Worm (Caenorhabditis elegans) whole organism, L3 larva: Measurements from ENCODE around the gene R12H7.4.

ENCODE experiments used
- R02D3.7 ChIP-seq: fragments of 150-350 bp; optimal IDR thresholded peaks from 2 replicates; lab custom pipeline; 2014; ENCODE audit warnings: missing biosample characterization, missing genetic modification characterization
- ZK546.5 ChIP-seq: sonication (generic microtip); optimal IDR thresholded peaks from 2 replicates; lab custom pipeline; 2017; ENCODE audit warnings: missing biosample characterization, missing genetic modification characterization
- ama-1 ChIP-seq: fragments of 150-350 bp; optimal IDR thresholded peaks from 2 replicates; lab custom pipeline; 2018
- ceh-16 ChIP-seq: sonication (generic microtip); optimal IDR thresholded peaks from 2 replicates; lab custom pipeline; 2017; ENCODE audit warnings: missing biosample characterization, missing genetic modification characterization
- ceh-28 ChIP-seq: fragments of 150-350 bp; optimal IDR thresholded peaks from 2 replicates; lab custom pipeline; 2014; ENCODE audit warnings: missing biosample characterization, missing genetic modification reagents, missing genetic modification characterization
- daf-12 ChIP-seq: fragments of 150-350 bp; optimal IDR thresholded peaks from 2 replicates; lab custom pipeline; 2014; ENCODE audit warnings: missing biosample characterization, missing genetic modification reagents, missing genetic modification characterization
- egl-27 ChIP-seq: sonication (generic microtip); optimal IDR thresholded peaks from 4 replicates; lab custom pipeline; 2017; ENCODE audit warnings: missing biosample characterization, missing genetic modification reagents, missing genetic modification characterization
- egl-5 ChIP-seq: fragments of 150-350 bp; optimal IDR thresholded peaks from 2 replicates; lab custom pipeline; 2017; ENCODE audit warnings: missing biosample characterization, missing genetic modification reagents, missing genetic modification characterization, inconsistent platforms
- elt-1 ChIP-seq: fragments of 150-350 bp; optimal IDR thresholded peaks from 2 replicates; lab custom pipeline; 2014; ENCODE audit warnings: missing biosample characterization, missing genetic modification characterization
- elt-2 ChIP-seq: sonication (generic microtip); optimal IDR thresholded peaks from 2 replicates; lab custom pipeline; 2016; ENCODE audit warnings: missing genetic modification reagents, mild to moderate bottlenecking, missing genetic modification characterization, missing compliant biosample characterization
- elt-3 ChIP-seq, 3 experiments: fragments of 150-350 bp in 1 of 3; sonication (generic microtip) in 2 of 3; optimal IDR thresholded peaks; 2 replicates in 2 of 3; 4 replicates in 1 of 3; lab custom pipeline; 2014 to 2017; ENCODE audit warnings: missing biosample characterization in 3 of 3, missing genetic modification characterization in 3 of 3
- eor-1 ChIP-seq, 2 experiments: fragments of 150-350 bp; optimal IDR thresholded peaks; 2 replicates each; lab custom pipeline; 2014 to 2018; ENCODE audit warnings: missing biosample characterization in 2 of 2, missing genetic modification characterization in 2 of 2
- fkh-10 ChIP-seq: sonication (generic microtip); optimal IDR thresholded peaks from 2 replicates; lab custom pipeline; 2017; ENCODE audit warnings: missing biosample characterization, missing genetic modification reagents, missing genetic modification characterization
- fkh-2 ChIP-seq: fragments of 150-350 bp; optimal IDR thresholded peaks from 2 replicates; lab custom pipeline; 2014; ENCODE audit warnings: missing biosample characterization, missing genetic modification reagents, missing genetic modification characterization
- fos-1 ChIP-seq: fragments of 150-350 bp; optimal IDR thresholded peaks from 2 replicates; lab custom pipeline; 2014; ENCODE audit warnings: missing biosample characterization, missing genetic modification characterization
- hmg-11 ChIP-seq: sonication (generic microtip); optimal IDR thresholded peaks from 2 replicates; lab custom pipeline; 2016; ENCODE audit warnings: missing genetic modification characterization, missing compliant biosample characterization
- jun-1 ChIP-seq: fragments of 150-350 bp; optimal IDR thresholded peaks from 2 replicates; lab custom pipeline; 2014; ENCODE audit warnings: missing biosample characterization, missing genetic modification reagents, missing genetic modification characterization
- lin-15B ChIP-seq: fragments of 150-350 bp; optimal IDR thresholded peaks from 2 replicates; lab custom pipeline; 2014; ENCODE audit warnings: missing biosample characterization, missing genetic modification characterization
- lin-39 ChIP-seq: fragments of 150-350 bp; optimal IDR thresholded peaks from 2 replicates; lab custom pipeline; 2018; ENCODE audit warnings: missing biosample characterization, missing genetic modification reagents, missing genetic modification characterization
- mdl-1 ChIP-seq: fragments of 150-350 bp; optimal IDR thresholded peaks from 2 replicates; lab custom pipeline; 2014; ENCODE audit warnings: missing biosample characterization, missing genetic modification characterization
- nfya-1 ChIP-seq: sonication (generic microtip); optimal IDR thresholded peaks from 2 replicates; lab custom pipeline; 2017; ENCODE audit warnings: missing genetic modification characterization, mild to moderate bottlenecking, missing compliant biosample characterization, antibody characterized with exemption, moderate library complexity; ENCODE audit not compliant: insufficient read depth
- nhr-11 ChIP-seq: fragments of 150-350 bp; optimal IDR thresholded peaks from 2 replicates; lab custom pipeline; 2014; ENCODE audit warnings: missing biosample characterization, missing genetic modification characterization
- nhr-12 ChIP-seq: fragments of 150-350 bp; optimal IDR thresholded peaks from 2 replicates; lab custom pipeline; 2014; ENCODE audit warnings: missing biosample characterization, missing genetic modification characterization
- nhr-23 ChIP-seq: fragments of 150-350 bp; optimal IDR thresholded peaks from 2 replicates; lab custom pipeline; 2014; ENCODE audit warnings: missing biosample characterization, missing genetic modification reagents, missing genetic modification characterization
- nhr-25 ChIP-seq: sonication (generic microtip); optimal IDR thresholded peaks from 2 replicates; lab custom pipeline; 2017; ENCODE audit warnings: missing biosample characterization, missing genetic modification characterization
- nhr-28 ChIP-seq: fragments of 150-350 bp; optimal IDR thresholded peaks from 2 replicates; lab custom pipeline; 2014; ENCODE audit warnings: missing biosample characterization, missing genetic modification characterization
- nhr-43 ChIP-seq: sonication (generic microtip); optimal IDR thresholded peaks from 2 replicates; lab custom pipeline; 2016; ENCODE audit warnings: mild to moderate bottlenecking, missing genetic modification characterization, missing compliant biosample characterization; ENCODE audit not compliant: poor library complexity, severe bottlenecking
- nhr-67 ChIP-seq: fragments of 150-350 bp; optimal IDR thresholded peaks from 2 replicates; lab custom pipeline; 2014; ENCODE audit warnings: missing biosample characterization, missing genetic modification characterization
- nhr-76 ChIP-seq: fragments of 150-350 bp; sonication (generic microtip); optimal IDR thresholded peaks from 5 replicates; lab custom pipeline; 2014; ENCODE audit warnings: missing biosample characterization, missing genetic modification characterization
- nhr-77 ChIP-seq: fragments of 150-350 bp; optimal IDR thresholded peaks from 2 replicates; lab custom pipeline; 2014; ENCODE audit warnings: missing biosample characterization, missing genetic modification characterization
- pha-4 ChIP-seq: fragments of 150-350 bp; optimal IDR thresholded peaks from 2 replicates; lab custom pipeline; 2014; ENCODE audit warnings: missing biosample characterization, missing genetic modification reagents, missing genetic modification characterization
- pqm-1 ChIP-seq: fragments of 150-350 bp; optimal IDR thresholded peaks from 2 replicates; lab custom pipeline; 2017; ENCODE audit warnings: missing biosample characterization, missing genetic modification characterization, inconsistent platforms
- sea-2 ChIP-seq: fragments of 150-350 bp; sonication (generic microtip); optimal IDR thresholded peaks from 4 replicates; lab custom pipeline; 2014; ENCODE audit warnings: missing biosample characterization, missing genetic modification reagents, missing genetic modification characterization
- skn-1 ChIP-seq: fragments of 150-350 bp; optimal IDR thresholded peaks from 2 replicates; lab custom pipeline; 2014; ENCODE audit warnings: missing biosample characterization, missing genetic modification characterization
- snpc-4 ChIP-seq: fragments of 150-350 bp; optimal IDR thresholded peaks from 2 replicates; lab custom pipeline; 2014; ENCODE audit warnings: missing biosample characterization, missing genetic modification characterization
- tbx-2 ChIP-seq: sonication (generic microtip); optimal IDR thresholded peaks from 2 replicates; lab custom pipeline; 2016; ENCODE audit warnings: mild to moderate bottlenecking, missing genetic modification characterization, missing compliant biosample characterization
- unc-39 ChIP-seq: sonication (generic microtip); optimal IDR thresholded peaks from 4 replicates; lab custom pipeline; 2017; ENCODE audit warnings: missing biosample characterization, missing genetic modification characterization
- unc-62 ChIP-seq: fragments of 150-350 bp; sonication (generic microtip); optimal IDR thresholded peaks from 4 replicates; lab custom pipeline; 2014; ENCODE audit warnings: missing biosample characterization, missing genetic modification reagents, missing genetic modification characterization
- zag-1 ChIP-seq: fragments of 150-350 bp; optimal IDR thresholded peaks from 2 replicates; lab custom pipeline; 2014; ENCODE audit warnings: missing biosample characterization, missing genetic modification characterization
- ztf-11 ChIP-seq: fragments of 150-350 bp; optimal IDR thresholded peaks from 2 replicates; lab custom pipeline; 2014; ENCODE audit warnings: missing biosample characterization, missing genetic modification characterization
- ztf-4 ChIP-seq: fragments of 150-350 bp; optimal IDR thresholded peaks from 2 replicates; lab custom pipeline; 2014; ENCODE audit warnings: missing biosample characterization, missing genetic modification characterization

The R12H7.4 gene

DNA sequence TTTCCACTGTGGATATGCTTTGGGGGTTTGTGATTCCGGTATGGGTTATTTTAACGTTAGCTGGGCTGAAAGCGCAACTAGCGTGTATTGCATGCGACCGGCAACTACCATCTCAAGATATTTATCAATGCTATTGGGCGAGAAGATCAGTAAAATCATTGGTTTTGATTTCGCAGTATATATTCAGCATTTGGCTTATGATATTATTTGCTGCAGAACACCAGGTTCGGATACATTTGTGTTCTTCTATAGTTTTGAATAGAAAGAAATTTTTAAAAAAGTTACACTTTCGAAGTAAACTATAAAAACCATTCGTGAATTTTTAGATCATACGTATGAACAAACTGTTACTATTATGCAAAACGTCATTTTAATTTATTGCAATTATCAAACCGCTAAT, 1.0 kb downstream of the R12H7.4 start:
- TF ChIP-seq egl-27 (tag; lab: Kevin White, UChicago) (no peak), lin-15B (no peak), daf-12 (tag; lab: Kevin White, UChicago) (no peak), fos-1 (tag; lab: Kevin White, UChicago) (no peak), jun-1 (tag; lab: Kevin White, UChicago) (no peak)

DNA sequence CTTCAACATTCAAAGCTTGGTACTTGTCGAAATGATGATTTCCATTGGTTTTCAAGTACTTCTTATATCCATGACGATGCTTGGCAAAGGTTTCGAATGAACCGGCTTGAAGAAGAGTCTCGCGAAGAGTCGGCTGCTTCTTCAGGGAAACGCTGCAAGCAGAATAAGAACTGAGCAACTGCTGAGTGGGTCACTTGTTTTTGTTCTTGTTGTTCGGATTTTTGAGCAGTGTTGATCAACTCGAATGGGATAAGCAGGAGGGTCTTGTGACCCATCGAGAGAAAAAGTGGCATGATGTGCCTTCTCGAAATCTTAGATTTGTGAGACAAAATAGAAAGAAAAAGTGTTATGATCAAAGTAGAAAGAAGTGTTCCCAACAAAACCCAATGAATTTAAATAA, 3.7 kb downstream of the R12H7.4 start:
- TF ChIP-seq ZK546.5, result no peak
- TF ChIP-seq nhr-43 (tag; lab: Kevin White, UChicago), result no peak
- no peak for TF ChIP-seq nhr-12 (tag; lab: Kevin White, UChicago)
- TF ChIP-seq nfya-1 (tag; lab: Kevin White, UChicago), result peak; percentile 20
- peak; percentile 37 for TF ChIP-seq snpc-4
- peak; percentile 24 for TF ChIP-seq lin-39 (tag; lab: Kevin White, UChicago)

ce11 chrX:13221357-13221756, 4.5 kb downstream of the R12H7.4 start, which contains the start of gene asp-4:
Gene asp-4 (minus strand): TSS chrX:13221462.
- peak; percentile 31 for TF ChIP-seq elt-2 (tag; lab: Kevin White, UChicago)
- TF ChIP-seq egl-5 (tag; lab: Kevin White, UChicago), result no peak
- TF ChIP-seq, all 47 proteins: peak for 1

ce11 chrX:13223437-13223836, 6.5 kb downstream of the R12H7.4 start, which contains the start of gene skr-20:
Gene skr-20 (minus strand): TSS chrX:13223537.
- TF ChIP-seq elt-1 (no peak), ceh-16 (no peak), mdl-1 (tag; lab: Kevin White, UChicago) (no peak), egl-5 (tag; lab: Kevin White, UChicago) (no peak), fkh-10 (GFP tag; lab: Kevin White, UChicago) (no peak), fos-1 (tag; lab: Kevin White, UChicago) (no peak), pha-4 (tag; lab: Kevin White, UChicago) (no peak), unc-62 (GFP tag; lab: Kevin White, UChicago) (no peak), skn-1 (tag; lab: Kevin White, UChicago) (no peak), snpc-4 (no peak), ceh-28 (tag; lab: Kevin White, UChicago) (no peak), ama-1 (no peak), sea-2 (no peak), fkh-2 (tag; lab: Kevin White, UChicago) (no peak), eor-1 (tag; optimal IDR thresholded peaks at IDR 0.05; lab: Kevin White, UChicago) (no peak), nhr-77 (tag; lab: Kevin White, UChicago) (no peak), daf-12 (tag; lab: Kevin White, UChicago) (no peak)

- no peak for TF ChIP-seq unc-39 (tag; lab: Kevin White, UChicago)
- TF ChIP-seq elt-3 (tag; optimal IDR thresholded peaks at IDR 0.05; lab: Kevin White, UChicago), result no peak
- no peak for TF ChIP-seq nhr-25 (tag; lab: Kevin White, UChicago)
- no peak for TF ChIP-seq nhr-23 (tag; lab: Kevin White, UChicago)
- TF ChIP-seq zag-1, result no peak
These were observed 7.7 kb downstream of the R12H7.4 start, which contains the start of gene skr-19 for ce11 chrX:13224608-13225007. Gene skr-19 (minus strand): TSS chrX:13224708.

DNA sequence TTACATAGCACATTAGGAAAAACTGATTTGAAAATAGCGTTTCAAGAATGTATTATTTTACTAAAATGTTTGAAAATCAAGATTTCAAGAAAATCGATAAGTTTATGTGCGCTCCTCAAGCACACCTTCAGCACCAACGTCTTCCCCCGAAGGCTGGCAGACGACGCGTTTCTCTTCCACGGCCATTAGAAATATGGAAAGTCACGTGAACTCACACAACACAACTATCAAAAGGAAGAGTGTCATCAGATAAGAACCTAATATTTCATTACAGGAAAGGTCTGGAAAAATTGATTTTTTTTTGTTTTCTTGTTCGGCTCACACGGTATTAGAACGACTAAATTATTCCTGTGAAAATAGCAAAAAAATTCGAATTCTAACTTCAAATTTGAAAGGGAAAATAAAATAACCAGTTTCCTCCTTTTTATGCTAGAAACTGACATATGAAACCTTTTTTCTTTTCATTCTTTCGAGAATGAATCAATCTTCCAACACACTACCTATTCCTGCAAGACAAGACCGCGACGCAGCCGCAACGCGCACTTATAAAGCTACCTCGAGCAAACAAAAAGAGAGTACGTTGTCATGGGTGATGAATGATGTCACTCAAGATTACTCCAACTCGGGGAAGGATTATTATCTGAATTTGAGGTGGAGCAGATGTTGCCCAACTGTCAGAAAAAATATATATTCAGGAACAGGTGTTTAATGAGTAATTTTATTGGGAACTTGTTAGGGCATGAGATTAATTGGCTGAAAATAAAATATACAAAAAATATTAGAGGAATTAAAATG, 8.4 kb downstream of the R12H7.4 start:
- TF ChIP-seq egl-5 (tag; lab: Kevin White, UChicago) (no peak), elt-3 (tag; optimal IDR thresholded peaks at IDR 0.05; lab: Kevin White, UChicago) (no peak), nhr-76 (tag; lab: Kevin White, UChicago) (no peak), nhr-11 (tag; lab: Kevin White, UChicago) (no peak), fos-1 (tag; lab: Kevin White, UChicago) (no peak), pqm-1 (tag; lab: Kevin White, UChicago) (peak; percentile 22), sea-2 (no peak), ceh-28 (tag; lab: Kevin White, UChicago) (peak; percentile 3), hmg-11 (peak; percentile 32), pha-4 (tag; lab: Kevin White, UChicago) (peak; percentile 41), R02D3.7 (tag; lab: Kevin White, UChicago) (no peak), ceh-16 (no peak), nhr-28 (tag; lab: Kevin White, UChicago) (no peak), ZK546.5 (no peak), daf-12 (tag; lab: Kevin White, UChicago) (no peak), ztf-11 (no peak), snpc-4 (peak; percentile 8), tbx-2 (tag; lab: Kevin White, UChicago) (no peak), eor-1 (tag; optimal IDR thresholded peaks at IDR 0.05; lab: Kevin White, UChicago) (no peak), elt-2 (tag; lab: Kevin White, UChicago) (peak; percentile 73), skn-1 (tag; lab: Kevin White, UChicago) (no peak), ztf-4 (tag; lab: Kevin White, UChicago) (no peak), nhr-67 (tag; lab: Kevin White, UChicago) (no peak), ama-1 (no peak)
